Fruit fly (Drosophila melanogaster): ENCODE data around the gene Fatp1.

dm6 chr2L:10552807-10553206, 35.8 kb upstream of the Fatp1 start:
- TF ChIP-seq pan (optimal IDR thresholded peaks at IDR 0.05) (no peak), usp (GFP tag; optimal IDR thresholded peaks at IDR 0.05) (no peak)

Data from whole organism.